Worm (Caenorhabditis elegans): ENCODE results near the gene wrn-1.
A peak's percentile ranks its signal among the peaks of the same experiment; 100 is the strongest.

The wrn-1 gene

ce11 chrII:6597507-6597906 lies 42.7 kb downstream of the wrn-1 start:
- TF ChIP-seq mes-2 (tag; optimal IDR thresholded peaks at IDR 0.05; ENCODE audit: poor library complexity, severe bottlenecking): no peak
- TF ChIP-seq mdl-1 (tag; optimal IDR thresholded peaks at IDR 0.05): no peak
- TF ChIP-seq aha-1 (tag): no peak
- TF ChIP-seq snpc-1.2 (GFP tag; IDR thresholded peaks at IDR 0.05): 0 out of 2 replicates have a peak, but pooled peaks have one; percentile 30
- TF ChIP-seq sdz-12 (GFP tag; optimal IDR thresholded peaks at IDR 0.05): no peak
- no peak for TF ChIP-seq ceh-62 (tag; optimal IDR thresholded peaks at IDR 0.05)

DNA sequence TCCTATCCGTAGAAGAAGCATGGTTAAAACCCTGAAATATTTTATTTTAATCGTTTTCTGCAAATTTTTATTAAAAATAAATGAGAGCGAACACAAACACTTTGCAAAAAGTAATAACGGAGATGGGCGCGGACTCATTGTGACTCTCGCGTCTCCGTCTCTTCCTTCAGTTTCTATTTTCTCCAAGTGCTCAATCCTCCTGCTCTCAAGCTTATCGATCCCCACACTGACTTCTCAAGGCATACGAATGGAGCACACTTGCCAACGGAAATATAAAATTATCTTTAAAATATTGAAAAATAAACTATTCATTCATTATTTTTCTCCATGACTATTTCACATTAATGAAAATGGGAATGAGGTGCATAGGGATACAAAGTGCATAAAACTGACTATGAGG lies 43.3 kb downstream of the wrn-1 start, which contains the start of gene dnj-8:
dnj-8 (minus strand) TSS at position 31 of the 400 bp plus-strand sequence.
- no peak for TF ChIP-seq sdz-12 (GFP tag; optimal IDR thresholded peaks at IDR 0.05)
- TF ChIP-seq lin-38 (GFP tag; IDR thresholded peaks at IDR 0.05): 0 out of 2 replicates have a peak, but pooled peaks have one; percentile 12
- TF ChIP-seq pha-4 (GFP tag; IDR thresholded peaks at IDR 0.05): no peak
- no peak for TF ChIP-seq pha-4 (tag; optimal IDR thresholded peaks at IDR 0.05)
- TF ChIP-seq T20F7.1 (GFP tag; optimal IDR thresholded peaks at IDR 0.05): no peak
- peak; percentile 52 for TF ChIP-seq ama-1 (optimal IDR thresholded peaks at IDR 0.05)
- no peak for TF ChIP-seq daf-8 (GFP tag; IDR thresholded peaks at IDR 0.05)
- TF ChIP-seq mep-1 (tag; optimal IDR thresholded peaks at IDR 0.05): peak; percentile 2
- no peak for TF ChIP-seq mdl-1 (tag; optimal IDR thresholded peaks at IDR 0.05)
- TF ChIP-seq hlh-11 (tag; optimal IDR thresholded peaks at IDR 0.05): no peak
- TF ChIP-seq mes-2 (tag; optimal IDR thresholded peaks at IDR 0.05; ENCODE audit: poor library complexity, severe bottlenecking): peak; percentile 44
- no peak for TF ChIP-seq dmd-6 (GFP tag; IDR thresholded peaks at IDR 0.05)
- TF ChIP-seq tag-97 (GFP tag; IDR thresholded peaks at IDR 0.05): no peak
- TF ChIP-seq F37D6.2 (tag; optimal IDR thresholded peaks at IDR 0.05): no peak
- no peak for TF ChIP-seq fos-1 (tag; optimal IDR thresholded peaks at IDR 0.05)

DNA sequence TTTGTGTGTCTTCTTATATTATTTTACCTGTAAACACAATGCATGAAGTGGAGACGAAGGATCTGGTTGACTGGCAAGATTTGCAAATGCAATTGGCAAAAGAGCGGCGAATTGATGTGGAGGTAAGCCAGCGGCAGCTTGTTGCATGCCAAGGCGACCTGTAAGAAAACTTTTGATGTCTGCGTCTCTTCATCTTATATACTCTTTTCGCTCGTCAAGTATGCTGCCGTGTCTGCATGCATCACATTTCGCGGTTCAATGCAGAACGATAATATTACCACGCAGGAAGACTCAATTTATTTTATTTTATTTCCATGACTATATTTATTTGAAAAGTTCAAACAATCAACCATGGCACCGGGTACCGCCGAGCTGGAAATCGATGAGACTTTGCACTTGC lies 46.2 kb downstream of the wrn-1 start, which contains the start of gene vps-33.2:
vps-33.2 (plus strand) TSS at position 244 of the 400 bp plus-strand sequence.
- no peak for TF ChIP-seq lim-7 (GFP tag; IDR thresholded peaks at IDR 0.05)
- no peak for TF ChIP-seq lin-1 (GFP tag; IDR thresholded peaks at IDR 0.05)
- no peak for TF ChIP-seq ctbp-1 (GFP tag; IDR thresholded peaks at IDR 0.05)
- no peak for TF ChIP-seq set-16 (GFP tag; IDR thresholded peaks at IDR 0.05)
- peak; percentile 70 for TF ChIP-seq mes-2 (tag; optimal IDR thresholded peaks at IDR 0.05; ENCODE audit: poor library complexity, severe bottlenecking)
- peak; percentile 21 for TF ChIP-seq aha-1 (tag)
- TF ChIP-seq hmg-1.1 (GFP tag; IDR thresholded peaks at IDR 0.05): peak; percentile 50
- no peak for TF ChIP-seq unc-130 (GFP tag; optimal IDR thresholded peaks at IDR 0.05)
- peak; percentile 19 for TF ChIP-seq dve-1 (tag; optimal IDR thresholded peaks at IDR 0.05; ENCODE audit: insufficient read depth)
- TF ChIP-seq lin-13 (GFP tag; optimal IDR thresholded peaks at IDR 0.05): no peak
- TF ChIP-seq zip-11 (GFP tag; IDR thresholded peaks at IDR 0.05): no peak
- TF ChIP-seq ces-1 (GFP tag; optimal IDR thresholded peaks at IDR 0.05): no peak
- TF ChIP-seq lir-3 (tag; optimal IDR thresholded peaks at IDR 0.05): no peak
- TF ChIP-seq ceh-28 (tag; optimal IDR thresholded peaks at IDR 0.05): no peak
- no peak for TF ChIP-seq zag-1 (tag; optimal IDR thresholded peaks at IDR 0.05)
- TF ChIP-seq nhr-6 (tag; optimal IDR thresholded peaks at IDR 0.05): peak; percentile 35
- TF ChIP-seq zip-2 (tag; optimal IDR thresholded peaks at IDR 0.05): no peak
- TF ChIP-seq hlh-11 (tag; optimal IDR thresholded peaks at IDR 0.05): peak; percentile 10
- TF ChIP-seq lin-38 (GFP tag; IDR thresholded peaks at IDR 0.05): no peak
- TF ChIP-seq F49E8.2 (tag; optimal IDR thresholded peaks at IDR 0.05; ENCODE audit: borderline replicate concordance): peak; percentile 20
- peak; percentile 14 for TF ChIP-seq rbr-2 (tag; optimal IDR thresholded peaks at IDR 0.05)
- TF ChIP-seq pha-4 (GFP tag; IDR thresholded peaks at IDR 0.05): no peak
- no peak for TF ChIP-seq pha-4 (tag; optimal IDR thresholded peaks at IDR 0.05)
- no peak for TF ChIP-seq R02D3.7 (tag; optimal IDR thresholded peaks at IDR 0.05)
- no peak for TF ChIP-seq hif-1 (tag; optimal IDR thresholded peaks at IDR 0.05)
- peak; percentile 1 for TF ChIP-seq mep-1 (tag; optimal IDR thresholded peaks at IDR 0.05)
- no peak for TF ChIP-seq lin-15B (tag; optimal IDR thresholded peaks at IDR 0.05)
- TF ChIP-seq cey-2 (tag; optimal IDR thresholded peaks at IDR 0.05; ENCODE audit: borderline replicate concordance, insufficient read depth): no peak
- TF ChIP-seq zfp-3 (GFP tag; conservative IDR thresholded peaks at IDR 0.05): no peak
- no peak for TF ChIP-seq ZK337.2 (GFP tag; IDR thresholded peaks at IDR 0.05)
- peak; percentile 17 for TF ChIP-seq spr-1 (tag; optimal IDR thresholded peaks at IDR 0.05)
- no peak for TF ChIP-seq T26A8.4 (GFP tag; IDR thresholded peaks at IDR 0.05)
- TF ChIP-seq lsy-2 (tag; optimal IDR thresholded peaks at IDR 0.05): peak in 1 of 2 experiments; percentile 34

All from whole organism, L4 larva.